Fruit fly (Drosophila melanogaster): ENCODE measurements around the gene CadN.

- TF ChIP-seq Myc (optimal IDR thresholded peaks at IDR 0.05) (no peak), h (optimal IDR thresholded peaks at IDR 0.05) (no peak), ttk (optimal IDR thresholded peaks at IDR 0.05) (no peak), insv (optimal IDR thresholded peaks at IDR 0.05) (no peak)
Measured at dm6 chr2L:17721505-17721904, 56.6 kb downstream of the CadN start.

Data from Kc167 (cell line).